Fruit fly (Drosophila melanogaster): Measurements from ENCODE around the gene Tango14.
A peak's percentile ranks its signal among the peaks of the same experiment; 100 is the strongest.

Gene Tango14

DNA sequence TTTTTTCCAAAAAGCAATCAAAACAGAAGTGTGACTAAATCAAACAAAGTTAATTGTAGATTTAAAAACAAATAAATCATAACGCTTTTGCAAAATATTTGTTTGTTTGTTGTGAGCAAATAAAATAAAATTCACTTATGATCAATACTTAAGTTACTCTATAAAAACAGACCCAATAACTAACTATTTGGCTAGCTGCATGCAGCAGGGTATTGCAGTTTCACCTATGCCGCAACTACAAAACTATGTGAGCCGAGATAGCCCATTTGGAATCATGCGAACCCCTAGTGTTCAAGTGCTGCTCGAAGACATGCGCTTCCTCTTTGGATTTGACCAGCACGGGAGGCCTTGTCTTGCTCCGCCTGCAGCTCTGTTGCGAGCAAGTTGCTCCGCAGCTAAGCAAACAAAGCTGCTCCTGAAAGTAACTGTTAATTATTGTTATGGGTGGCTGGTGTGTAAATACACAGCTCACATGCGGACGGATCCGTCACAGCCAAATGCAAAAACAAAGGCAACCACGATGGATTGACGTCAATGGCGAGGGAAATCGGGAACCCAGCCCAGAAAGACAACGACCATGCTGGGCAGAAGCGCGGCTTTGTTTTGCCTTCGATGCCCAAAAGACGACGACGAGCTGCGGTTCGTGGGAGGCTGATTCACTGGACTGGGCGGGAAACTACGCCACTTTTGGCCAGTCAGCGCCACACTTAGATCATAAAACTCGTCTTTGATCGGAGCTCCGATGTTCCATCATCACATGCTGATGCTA, 36.3 kb upstream of the Tango14 start:
- peak; percentile 16 for TF ChIP-seq Blimp-1 (GFP tag; optimal IDR thresholded peaks at IDR 0.05)
- peak; percentile 9 for TF ChIP-seq sug (tag; optimal IDR thresholded peaks at IDR 0.05)
- peak; percentile 0 for TF ChIP-seq CG16863 (GFP tag; optimal IDR thresholded peaks at IDR 0.05)
- peak; percentile 27 for TF ChIP-seq CG17359 (tag; optimal IDR thresholded peaks at IDR 0.05)
- TF ChIP-seq Hr51 (GFP tag; optimal IDR thresholded peaks at IDR 0.05): peak in 1 of 2 experiments; percentile 15
- TF ChIP-seq chinmo (GFP tag; IDR thresholded peaks at IDR 0.05; ENCODE audit: partially characterized antibody): peak; percentile 87; the same call in 2 of the 4 replicates
- TF ChIP-seq CG15601 (tag; optimal IDR thresholded peaks at IDR 0.05): peak; percentile 21
- TF ChIP-seq HmgZ (tag; optimal IDR thresholded peaks at IDR 0.05): peak; percentile 13
- peak; percentile 25 for TF ChIP-seq wek (GFP tag; optimal IDR thresholded peaks at IDR 0.05)
- TF ChIP-seq CG11398 (GFP tag; optimal IDR thresholded peaks at IDR 0.05): no peak
- peak; percentile 14 for TF ChIP-seq gem (tag; optimal IDR thresholded peaks at IDR 0.05)
- peak; percentile 42 for TF ChIP-seq ATbp (GFP tag; optimal IDR thresholded peaks at IDR 0.05)
- no peak for TF ChIP-seq Ptx1 (GFP tag; IDR thresholded peaks at IDR 0.05)
- peak; percentile 4 for TF ChIP-seq CG2712 (tag; optimal IDR thresholded peaks at IDR 0.05)
- peak; percentile 8 for TF ChIP-seq nau (GFP tag; optimal IDR thresholded peaks at IDR 0.05)
- TF ChIP-seq CG13424 (tag; optimal IDR thresholded peaks at IDR 0.05): no peak
- peak; percentile 33 for TF ChIP-seq Ets65A (GFP tag)
- peak; percentile 5 for TF ChIP-seq unpg (GFP tag; optimal IDR thresholded peaks at IDR 0.05)
- TF ChIP-seq Dip3 (GFP tag; optimal IDR thresholded peaks at IDR 0.05): no peak
- TF ChIP-seq sens (GFP tag): peak; percentile 68
- TF ChIP-seq sim (GFP tag; IDR thresholded peaks at IDR 0.05): no peak
- peak; percentile 76 for TF ChIP-seq D19A (tag; optimal IDR thresholded peaks at IDR 0.05)
- no peak for TF ChIP-seq Hr3 (GFP tag; optimal IDR thresholded peaks at IDR 0.05)
- TF ChIP-seq kni (GFP tag; optimal IDR thresholded peaks at IDR 0.05): no peak
- no peak for TF ChIP-seq Usf (GFP tag; optimal IDR thresholded peaks at IDR 0.05)
- TF ChIP-seq bsh (GFP tag; optimal IDR thresholded peaks at IDR 0.05): peak in 1 of 2 experiments; percentile 22
- TF ChIP-seq CG10274 (GFP tag; optimal IDR thresholded peaks at IDR 0.05): peak; percentile 81
- TF ChIP-seq CG17612 (GFP tag; IDR thresholded peaks at IDR 0.05): 0 out of 2 replicates have a peak, but pooled peaks have one; percentile 4
- 0 out of 2 replicates have a peak, but pooled peaks have one; percentile 21 for TF ChIP-seq klu (GFP tag; IDR thresholded peaks at IDR 0.05)
- peak; percentile 63 for TF ChIP-seq Med (GFP tag)
- peak; percentile 7 for TF ChIP-seq CG12071 (GFP tag; optimal IDR thresholded peaks at IDR 0.05)
- no peak for TF ChIP-seq al (GFP tag; IDR thresholded peaks at IDR 0.05)
- TF ChIP-seq CG11504 (tag; optimal IDR thresholded peaks at IDR 0.05): peak; percentile 37
- TF ChIP-seq CG8290 (GFP tag; optimal IDR thresholded peaks at IDR 0.05): no peak
- peak in 1 of 2 experiments; percentile 2 for TF ChIP-seq CG8290 (tag; optimal IDR thresholded peaks at IDR 0.05)
- TF ChIP-seq CG1603 (tag; optimal IDR thresholded peaks at IDR 0.05): peak; percentile 29
- peak; percentile 15 for TF ChIP-seq oc (tag; optimal IDR thresholded peaks at IDR 0.05)
- peak; percentile 9 for TF ChIP-seq CG18262 (tag; optimal IDR thresholded peaks at IDR 0.05)
- TF ChIP-seq abd-A (tag; optimal IDR thresholded peaks at IDR 0.05): peak; percentile 46
- no peak for TF ChIP-seq dpn (GFP tag; optimal IDR thresholded peaks at IDR 0.05)
- no peak for TF ChIP-seq disco-r (GFP tag; optimal IDR thresholded peaks at IDR 0.05)
- peak; percentile 30 for TF ChIP-seq Sox100B (GFP tag; optimal IDR thresholded peaks at IDR 0.05)
- TF ChIP-seq Xrp1 (GFP tag; IDR thresholded peaks at IDR 0.05): peak; percentile 38; the same call in 1 of the 2 replicates
- TF ChIP-seq unc-4 (GFP tag; IDR thresholded peaks at IDR 0.05; ENCODE audit: partially characterized antibody): no peak
- peak; percentile 83 for TF ChIP-seq CG12769 (tag; optimal IDR thresholded peaks at IDR 0.05)
- peak; percentile 38 for TF ChIP-seq CG7987 (GFP tag; optimal IDR thresholded peaks at IDR 0.05)
- peak; percentile 11 for TF ChIP-seq CG14710 (tag; optimal IDR thresholded peaks at IDR 0.05)
- TF ChIP-seq bigmax (GFP tag; optimal IDR thresholded peaks at IDR 0.05): no peak
